Worm (Caenorhabditis elegans): Measurements from ENCODE around the gene R10E4.1.

The R10E4.1 gene

ce11 chrIII:4294153-4294862 is 24.8 kb downstream of the R10E4.1 start, which contains the start of the genes nth-1 and R10E4.7:
nth-1 (minus strand) TSS chrIII:4294253.
R10E4.7 (plus strand) TSS chrIII:4294812.
- TF ChIP-seq dpl-1 (GFP tag; optimal IDR thresholded peaks at IDR 0.05) (no peak), nhr-90 (tag; optimal IDR thresholded peaks at IDR 0.05) (no peak), dpff-1 (tag; optimal IDR thresholded peaks at IDR 0.05) (no peak), lin-54 (GFP tag; optimal IDR thresholded peaks at IDR 0.05) (no peak), T26A5.8 (tag; optimal IDR thresholded peaks at IDR 0.05) (no peak), lir-1 (GFP tag; conservative IDR thresholded peaks at IDR 0.05) (no peak), zim-3 (tag; optimal IDR thresholded peaks at IDR 0.05) (no peak), die-1 (tag; optimal IDR thresholded peaks at IDR 0.05) (no peak), C06A6.2 (GFP tag; conservative IDR thresholded peaks at IDR 0.05) (no peak), dox-1 (GFP tag; IDR thresholded peaks at IDR 0.05) (no peak), ekl-4 (GFP tag; IDR thresholded peaks at IDR 0.05) (no peak), F37B4.10 (GFP tag; IDR thresholded peaks at IDR 0.05) (no peak), somi-1 (GFP tag; optimal IDR thresholded peaks at IDR 0.05) (no peak), ztf-26 (tag; optimal IDR thresholded peaks at IDR 0.05) (no peak)

ce11 chrIII:4300989-4301498 is 31.5 kb downstream of the R10E4.1 start, which contains the start of gene R10E4.11:
R10E4.11 (minus strand) TSS chrIII:4301039.
- TF ChIP-seq madf-6 (GFP tag; IDR thresholded peaks at IDR 0.05) (peak; percentile 54; the same call in 1 of the 2 replicates), lsl-1 (GFP tag; optimal IDR thresholded peaks at IDR 0.05) (peak; percentile 66), F33H1.4 (GFP tag; IDR thresholded peaks at IDR 0.05) (peak; percentile 61), dpff-1 (tag; optimal IDR thresholded peaks at IDR 0.05) (no peak)

ce11 chrIII:4302293-4302692 is 32.8 kb downstream of the R10E4.1 start, which contains the start of gene R10E4.9:
R10E4.9 (minus strand) TSS chrIII:4302393.
- TF ChIP-seq unc-130 (GFP tag; optimal IDR thresholded peaks at IDR 0.05) = no peak
- no peak for TF ChIP-seq hsf-1 (GFP tag; IDR thresholded peaks at IDR 0.05)
- TF ChIP-seq nhr-90 (tag; optimal IDR thresholded peaks at IDR 0.05) = no peak
- no peak for TF ChIP-seq aptf-3 (GFP tag; IDR thresholded peaks at IDR 0.05)
- TF ChIP-seq C06A6.2 (GFP tag; conservative IDR thresholded peaks at IDR 0.05) = no peak
- no peak for TF ChIP-seq nfya-1 (tag; optimal IDR thresholded peaks at IDR 0.05; ENCODE audit: borderline replicate concordance, insufficient read depth)
- TF ChIP-seq ztf-28 (GFP tag; IDR thresholded peaks at IDR 0.05) = no peak
- TF ChIP-seq lir-1 (GFP tag; conservative IDR thresholded peaks at IDR 0.05) = no peak
- no peak for TF ChIP-seq aptf-2 (GFP tag; conservative IDR thresholded peaks at IDR 0.05)
- TF ChIP-seq ztf-22 (GFP tag; optimal IDR thresholded peaks at IDR 0.05) = no peak
- TF ChIP-seq snpc-1.1 (tag; optimal IDR thresholded peaks at IDR 0.05; ENCODE audit: insufficient read depth) = no peak
- TF ChIP-seq dpff-1 (tag; optimal IDR thresholded peaks at IDR 0.05) = no peak

ce11 chrIII:4302780-4303179 is 33.2 kb downstream of the R10E4.1 start:
- TF ChIP-seq zfh-2 (GFP tag; conservative IDR thresholded peaks at IDR 0.05) = no peak
- TF ChIP-seq xnd-1 (tag; optimal IDR thresholded peaks at IDR 0.05) = peak; percentile 29
- no peak for TF ChIP-seq ztf-22 (GFP tag; optimal IDR thresholded peaks at IDR 0.05)
- TF ChIP-seq nhr-80 (tag; optimal IDR thresholded peaks at IDR 0.05) = no peak
- no peak for TF ChIP-seq K12H6.12 (tag; optimal IDR thresholded peaks at IDR 0.05)
- TF ChIP-seq snpc-4 (GFP tag; optimal IDR thresholded peaks at IDR 0.05) = no peak
- TF ChIP-seq snpc-4 (tag; optimal IDR thresholded peaks at IDR 0.05) = no peak
- TF ChIP-seq F33H1.4 (GFP tag; IDR thresholded peaks at IDR 0.05) = no peak
- peak; percentile 65 for TF ChIP-seq lsl-1 (GFP tag; optimal IDR thresholded peaks at IDR 0.05)
- no peak for TF ChIP-seq ceh-91 (GFP tag; IDR thresholded peaks at IDR 0.05)
- peak; percentile 29 for TF ChIP-seq efl-1 (GFP tag; optimal IDR thresholded peaks at IDR 0.05)
- TF ChIP-seq athp-1 (tag; optimal IDR thresholded peaks at IDR 0.05) = no peak
- no peak for TF ChIP-seq ztf-25 (GFP tag; IDR thresholded peaks at IDR 0.05)
- TF ChIP-seq Y67H2A.10 (GFP tag; conservative IDR thresholded peaks at IDR 0.05) = no peak
- TF ChIP-seq F22D6.2 (tag; optimal IDR thresholded peaks at IDR 0.05) = no peak
- no peak for TF ChIP-seq zim-3 (tag; optimal IDR thresholded peaks at IDR 0.05)
- TF ChIP-seq Y79H2A.3 (GFP tag; conservative IDR thresholded peaks at IDR 0.05) = no peak
- no peak for TF ChIP-seq mes-4 (tag; optimal IDR thresholded peaks at IDR 0.05)
- peak; percentile 39; the same call in 1 of the 2 replicates for TF ChIP-seq madf-6 (GFP tag; IDR thresholded peaks at IDR 0.05)
- no peak for TF ChIP-seq C06A6.2 (GFP tag; conservative IDR thresholded peaks at IDR 0.05)

Data from whole organism, young adult.